Worm (Caenorhabditis elegans): ENCODE data around the gene ceh-19.

DNA sequence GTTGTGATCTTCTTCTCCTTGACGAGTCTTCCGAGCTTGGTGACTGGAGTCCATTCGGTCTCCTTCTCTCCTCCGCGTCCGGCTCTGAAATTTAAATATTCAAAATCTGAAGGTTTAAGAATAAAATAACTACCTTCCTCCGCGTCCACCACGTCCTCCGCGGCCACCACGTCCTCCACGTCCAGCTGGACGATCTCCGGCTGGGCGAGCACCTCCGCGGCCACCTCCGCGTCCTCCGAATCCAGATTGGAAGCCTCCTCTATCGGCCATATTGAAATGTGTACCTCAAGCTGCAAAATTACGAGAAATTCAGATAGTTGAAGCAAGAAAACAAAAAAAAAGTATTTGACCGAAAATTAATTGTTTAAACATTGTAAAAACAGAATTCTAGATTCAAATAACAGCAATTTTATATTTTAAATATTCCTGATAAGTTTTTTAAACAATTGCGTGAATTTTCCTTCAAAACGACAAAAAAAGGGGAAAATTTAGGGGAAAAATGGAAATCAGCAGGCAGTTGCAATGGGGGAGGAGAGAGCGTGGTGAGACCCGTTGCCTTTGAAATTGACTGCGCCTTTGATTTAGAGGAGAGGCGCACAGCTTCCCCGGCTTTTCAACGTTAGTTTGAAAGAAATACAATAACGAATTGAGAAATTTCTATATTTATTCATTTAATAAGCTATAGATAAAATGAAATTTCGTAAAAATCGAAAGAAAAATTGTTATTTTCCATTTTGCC, 29.5 kb downstream of the ceh-19 start, which contains the start of gene rps-2:
- TF ChIP-seq W03F9.2 (tag; optimal IDR thresholded peaks at IDR 0.05): peak; percentile 23
- TF ChIP-seq him-1 (tag; optimal IDR thresholded peaks at IDR 0.05): no peak
- no peak for TF ChIP-seq dao-5 (tag; optimal IDR thresholded peaks at IDR 0.05)
